Worm (Caenorhabditis elegans) whole organism, late embryonic: ENCODE measurements around the gene ent-7.

Experiments used
- dmd-4 ChIP-seq: sonication (generic microtip); optimal IDR thresholded peaks from 2 replicates; lab custom pipeline; 2016; ENCODE audit warnings: borderline replicate concordance, missing genetic modification characterization, missing compliant biosample characterization
- elt-2 ChIP-seq: sonication (generic microtip); optimal IDR thresholded peaks from 2 replicates; lab custom pipeline; 2016; ENCODE audit warnings: missing genetic modification reagents, missing genetic modification characterization, missing compliant biosample characterization
- fkh-10 ChIP-seq: fragments of 150-350 bp; optimal IDR thresholded peaks from 2 replicates; lab custom pipeline; 2014; ENCODE audit warnings: missing biosample characterization, missing genetic modification reagents, missing genetic modification characterization
- gmeb-2 ChIP-seq: sonication (generic microtip); optimal IDR thresholded peaks from 2 replicates; lab custom pipeline; 2016; ENCODE audit warnings: missing genetic modification characterization, inconsistent platforms, missing compliant biosample characterization
- hlh-30 ChIP-seq: sonication (generic microtip); optimal IDR thresholded peaks from 2 replicates; lab custom pipeline; 2017; ENCODE audit warnings: antibody characterized with exemption, missing genetic modification characterization, missing compliant biosample characterization; ENCODE audit not compliant: insufficient read depth
- nfya-1 ChIP-seq: sonication (generic microtip); optimal IDR thresholded peaks from 2 replicates; lab custom pipeline; 2017; ENCODE audit warnings: missing genetic modification characterization, mild to moderate bottlenecking, missing compliant biosample characterization, antibody characterized with exemption, moderate library complexity
- nhr-11 ChIP-seq: fragments of 150-350 bp; optimal IDR thresholded peaks from 2 replicates; lab custom pipeline; 2014; ENCODE audit warnings: missing biosample characterization, missing genetic modification characterization
- ref-2 ChIP-seq: sonication (generic microtip); optimal IDR thresholded peaks from 2 replicates; lab custom pipeline; 2016; ENCODE audit warnings: missing genetic modification characterization, missing compliant biosample characterization
- ztf-16 ChIP-seq: sonication (generic microtip); optimal IDR thresholded peaks from 2 replicates; lab custom pipeline; 2017; ENCODE audit warnings: missing genetic modification characterization, missing compliant biosample characterization

DNA sequence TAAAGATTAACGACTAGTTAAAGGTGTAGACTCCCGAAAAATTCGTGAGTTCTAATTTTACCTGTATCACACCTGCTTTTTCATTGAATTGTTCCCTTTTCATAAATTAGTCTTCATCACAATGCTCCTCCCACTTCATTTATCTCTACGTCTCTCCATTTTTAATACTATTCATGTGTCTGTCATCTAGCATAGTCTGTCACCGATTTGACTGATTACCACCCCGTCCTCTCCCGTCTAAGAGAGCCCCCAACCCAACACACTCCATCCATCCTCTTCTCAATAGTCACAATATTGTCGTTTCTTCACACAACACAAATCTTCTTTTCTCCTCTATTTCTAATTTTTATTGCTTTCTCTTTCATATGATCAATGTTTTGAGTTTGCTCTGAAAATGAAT, 48.1 kb downstream of the ent-7 start:
- TF ChIP-seq gmeb-2 (tag; lab: Kevin White, UChicago) (no peak), hlh-30 (no peak), ref-2 (tag; lab: Kevin White, UChicago) (no peak), fkh-10 (no peak), nfya-1 (tag; lab: Kevin White, UChicago) (no peak), dmd-4 (tag; lab: Kevin White, UChicago) (no peak), elt-2 (tag; lab: Kevin White, UChicago) (no peak), nhr-11 (tag; lab: Kevin White, UChicago) (no peak), ztf-16 (tag; lab: Kevin White, UChicago) (no peak)
